Fruit fly (Drosophila melanogaster) whole organism, pupa: ENCODE data around the gene Best2.

Source experiments
- CG10348 ChIP-seq: fragments of 200-800 bp; sonication (Bioruptor generic); IDR thresholded peaks from 2 replicates; pipeline ENCODE4 v1.3.6; 2022; ENCODE audit warnings: missing biosample characterization, missing genetic modification characterization
- CG13204 ChIP-seq: fragments of 200-800 bp; sonication (Bioruptor generic); optimal IDR thresholded peaks from 2 replicates; lab custom pipeline; 2018; ENCODE audit warnings: missing biosample characterization, mild to moderate bottlenecking, missing genetic modification characterization, moderate library complexity
- EcR ChIP-seq: fragments of 200-800 bp; sonication (Bioruptor generic); optimal IDR thresholded peaks from 3 replicates; lab custom pipeline; 2019; ENCODE audit warnings: missing biosample characterization, missing genetic modification characterization, mild to moderate bottlenecking, moderate library complexity, missing genetic modification reagents
- Pif1B ChIP-seq: fragments of 200-800 bp; sonication (Bioruptor generic); optimal IDR thresholded peaks from 3 replicates; lab custom pipeline; 2016; ENCODE audit warnings: missing biosample characterization, missing genetic modification characterization

dm6 chr3L:6262076-6262504 is 5.6 kb upstream of the Best2 start:
- no peak for TF ChIP-seq Pif1B (GFP tag; lab: Kevin White, UChicago)
- TF ChIP-seq EcR = peak; percentile 22
- TF ChIP-seq CG10348 (GFP tag; lab: Robert Waterston, UW) = no peak
- no peak for TF ChIP-seq CG13204 (GFP tag; lab: Kevin White, UChicago)
